Worm (Caenorhabditis elegans): ENCODE results near the gene T08G3.11.
A peak's percentile ranks its signal among the peaks of the same experiment; 100 is the strongest.

T08G3.11 gene

DNA sequence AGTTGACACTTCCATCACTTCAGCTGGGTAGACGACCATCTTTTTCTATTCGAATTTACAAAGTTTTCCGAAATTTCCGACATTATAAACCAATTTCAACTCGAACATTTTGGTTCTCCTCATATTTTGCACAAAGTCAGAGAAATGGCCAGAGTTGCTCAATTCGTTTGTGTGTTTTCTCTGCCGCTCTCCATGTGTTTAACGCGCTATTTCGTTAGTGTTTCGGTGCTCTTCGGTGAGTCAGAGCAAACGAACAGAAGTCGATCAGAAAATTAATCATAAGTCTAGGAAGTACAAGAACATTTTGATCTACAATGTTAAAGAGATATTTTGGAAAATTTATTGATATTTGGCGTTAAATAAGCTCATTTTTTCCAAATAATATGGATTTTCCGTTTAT lies 29.5 kb upstream of the T08G3.11 start, which contains the start of gene srr-3:
Gene srr-3, minus strand, starts transcription at position 101 of the 400 bp plus-strand sequence.
- TF ChIP-seq elt-1 (tag; optimal IDR thresholded peaks at IDR 0.05) (no peak), fos-1 (tag; optimal IDR thresholded peaks at IDR 0.05) (peak; percentile 25), nhr-23 (tag; optimal IDR thresholded peaks at IDR 0.05) (no peak)

DNA sequence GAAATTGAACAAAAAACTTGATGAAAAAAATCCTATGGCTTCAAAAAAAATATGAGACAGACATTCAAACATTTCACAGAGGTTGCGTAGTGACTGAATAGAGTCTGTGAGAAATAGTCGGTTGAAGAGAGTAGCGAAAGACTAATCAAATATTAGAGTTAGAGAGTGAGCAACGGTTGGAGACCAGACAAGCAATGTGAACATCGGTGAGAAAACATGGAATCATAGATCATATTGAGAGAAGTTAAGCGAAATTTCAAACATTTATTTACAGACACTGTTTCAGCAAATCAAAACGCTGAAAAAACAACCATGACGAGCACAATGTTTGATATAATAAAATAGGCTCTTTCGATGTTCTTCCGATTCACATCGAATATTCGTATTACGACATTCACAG lies 27.5 kb upstream of the T08G3.11 start:
- TF ChIP-seq mab-5 (tag; optimal IDR thresholded peaks at IDR 0.05) (no peak), ceh-16 (tag; optimal IDR thresholded peaks at IDR 0.05) (no peak), blmp-1 (tag; optimal IDR thresholded peaks at IDR 0.05; ENCODE audit: insufficient read depth) (no peak), sma-9 (GFP tag; optimal IDR thresholded peaks at IDR 0.05) (peak; percentile 25), sma-9 (tag; optimal IDR thresholded peaks at IDR 0.05) (no peak), nhr-10 (tag; optimal IDR thresholded peaks at IDR 0.05) (no peak), mdl-1 (tag; optimal IDR thresholded peaks at IDR 0.05) (no peak)

DNA sequence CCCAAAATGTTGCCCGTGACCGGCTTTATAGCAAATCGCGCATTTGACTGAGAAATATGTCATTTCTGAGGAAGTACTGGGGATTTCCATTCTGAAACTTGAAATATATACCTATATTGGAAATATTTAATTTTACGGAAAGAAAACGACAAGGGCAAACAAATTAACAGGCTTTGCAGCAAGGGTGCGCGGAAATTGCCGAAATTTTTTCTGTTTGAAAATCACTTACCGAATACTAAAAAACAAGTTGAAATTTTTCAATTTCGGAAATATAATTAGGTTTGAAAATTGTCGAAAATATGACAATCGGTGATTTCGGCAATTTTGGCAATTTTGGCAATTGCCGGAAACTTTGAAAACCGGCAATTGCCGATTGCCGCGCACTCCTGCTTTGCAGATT lies 26.7 kb upstream of the T08G3.11 start, which contains the start of gene nhr-54:
Gene nhr-54, minus strand, starts transcription at position 101 of the 400 bp plus-strand sequence.
- TF ChIP-seq nhr-25 (tag; optimal IDR thresholded peaks at IDR 0.05) (no peak), nhr-12 (tag; optimal IDR thresholded peaks at IDR 0.05) (no peak), nhr-11 (tag; optimal IDR thresholded peaks at IDR 0.05) (no peak), ceh-82 (tag; optimal IDR thresholded peaks at IDR 0.05) (no peak), snpc-4 (tag; optimal IDR thresholded peaks at IDR 0.05) (no peak), sma-9 (GFP tag; optimal IDR thresholded peaks at IDR 0.05) (no peak), sma-9 (tag; optimal IDR thresholded peaks at IDR 0.05) (no peak), mbf-1 (tag; optimal IDR thresholded peaks at IDR 0.05) (no peak), aly-2 (tag; optimal IDR thresholded peaks at IDR 0.05) (no peak)

DNA sequence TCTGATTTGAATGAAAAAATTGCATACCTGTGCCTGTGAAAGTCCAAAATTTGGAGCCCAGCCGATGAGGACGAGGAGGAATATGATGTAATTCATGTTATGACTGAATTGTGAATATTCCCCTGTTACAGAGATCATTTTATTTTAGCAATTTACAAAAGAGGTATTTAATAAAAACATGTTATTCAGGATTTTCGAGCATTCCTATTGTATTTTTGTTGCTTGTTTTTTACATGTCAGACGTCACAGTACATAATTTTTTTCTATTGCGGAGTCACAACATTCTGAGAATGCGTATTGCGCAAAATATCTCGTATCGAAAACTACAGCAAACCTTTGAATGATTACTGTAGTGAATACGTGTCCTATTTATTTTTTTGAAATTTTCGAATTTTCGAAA lies 24.0 kb upstream of the T08G3.11 start, which contains the start of gene F36D3.14:
Gene F36D3.14, minus strand, starts transcription at position 101 of the 400 bp plus-strand sequence.
- TF ChIP-seq F13H6.1 (tag; optimal IDR thresholded peaks at IDR 0.05) (no peak), gmeb-1 (tag; optimal IDR thresholded peaks at IDR 0.05) (no peak), lin-13 (GFP tag; optimal IDR thresholded peaks at IDR 0.05) (no peak), ZK546.5 (tag; optimal IDR thresholded peaks at IDR 0.05) (no peak), egl-27 (tag; optimal IDR thresholded peaks at IDR 0.05) (no peak), Y55F3AM.14 (GFP tag; optimal IDR thresholded peaks at IDR 0.05) (no peak), lin-11 (tag; optimal IDR thresholded peaks at IDR 0.05) (no peak), nhr-25 (tag; optimal IDR thresholded peaks at IDR 0.05) (no peak), C34F6.9 (tag; optimal IDR thresholded peaks at IDR 0.05) (no peak), crh-2 (tag; optimal IDR thresholded peaks at IDR 0.05) (no peak), ceh-16 (tag; optimal IDR thresholded peaks at IDR 0.05) (no peak), elt-3 (tag; optimal IDR thresholded peaks at IDR 0.05) (no peak), ztf-4 (tag; optimal IDR thresholded peaks at IDR 0.05) (no peak), sem-4 (tag; optimal IDR thresholded peaks at IDR 0.05) (no peak), elt-1 (tag; optimal IDR thresholded peaks at IDR 0.05) (no peak), ztf-1 (GFP tag; conservative IDR thresholded peaks at IDR 0.05) (no peak), nhr-12 (tag; optimal IDR thresholded peaks at IDR 0.05) (no peak), ztf-11 (tag; optimal IDR thresholded peaks at IDR 0.05) (no peak), fos-1 (tag; optimal IDR thresholded peaks at IDR 0.05) (no peak)

DNA sequence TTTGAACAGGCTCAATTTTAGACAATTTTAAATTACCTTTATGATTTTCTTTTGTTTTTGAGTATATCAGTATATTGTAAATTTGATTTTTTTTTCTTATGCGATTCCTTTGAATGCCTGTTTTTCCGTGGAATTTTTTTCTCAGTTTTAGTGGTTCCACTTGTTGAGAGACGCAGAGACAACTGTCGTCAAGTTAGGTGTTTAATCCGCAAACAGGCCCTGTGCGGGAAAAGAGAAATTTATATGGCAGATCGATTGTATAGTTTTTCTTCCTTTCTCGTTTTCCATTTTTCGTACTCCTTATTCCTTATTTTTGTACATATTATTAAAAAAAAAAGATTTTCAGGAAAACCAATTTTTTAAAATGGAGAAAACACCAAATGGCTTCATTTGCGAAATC lies 19.8 kb upstream of the T08G3.11 start, which contains the start of gene F36D3.1:
Gene F36D3.1, plus strand, starts transcription at position 347 of the 400 bp plus-strand sequence.
- TF ChIP-seq ceh-16 (tag; optimal IDR thresholded peaks at IDR 0.05) (no peak), C34F6.9 (tag; optimal IDR thresholded peaks at IDR 0.05) (peak; percentile 43), unc-62 (GFP tag; optimal IDR thresholded peaks at IDR 0.05) (no peak), lsy-2 (tag; optimal IDR thresholded peaks at IDR 0.05) (peak; percentile 29 to 73), skn-1 (tag; optimal IDR thresholded peaks at IDR 0.05) (no peak), gmeb-1 (tag; optimal IDR thresholded peaks at IDR 0.05) (peak; percentile 80), ceh-82 (tag; optimal IDR thresholded peaks at IDR 0.05) (no peak), nhr-129 (tag; optimal IDR thresholded peaks at IDR 0.05) (peak; percentile 53), egl-27 (tag; optimal IDR thresholded peaks at IDR 0.05) (no peak), mbf-1 (tag; optimal IDR thresholded peaks at IDR 0.05) (no peak), nhr-12 (tag; optimal IDR thresholded peaks at IDR 0.05) (no peak), nhr-77 (tag; optimal IDR thresholded peaks at IDR 0.05) (no peak), nhr-23 (tag; optimal IDR thresholded peaks at IDR 0.05) (no peak), peb-1 (tag; optimal IDR thresholded peaks at IDR 0.05) (no peak), lin-11 (tag; optimal IDR thresholded peaks at IDR 0.05) (no peak), elt-3 (tag; optimal IDR thresholded peaks at IDR 0.05) (no peak), fos-1 (tag; optimal IDR thresholded peaks at IDR 0.05) (peak; percentile 15), F13H6.1 (tag; optimal IDR thresholded peaks at IDR 0.05) (no peak), ztf-1 (GFP tag; conservative IDR thresholded peaks at IDR 0.05) (no peak), unc-55 (GFP tag; optimal IDR thresholded peaks at IDR 0.05) (peak; percentile 65), dmd-4 (tag; optimal IDR thresholded peaks at IDR 0.05) (no peak), lin-13 (GFP tag; optimal IDR thresholded peaks at IDR 0.05) (peak; percentile 56), zag-1 (tag; optimal IDR thresholded peaks at IDR 0.05) (no peak), mab-5 (tag; optimal IDR thresholded peaks at IDR 0.05) (no peak), mdl-1 (tag; optimal IDR thresholded peaks at IDR 0.05) (no peak), R02D3.7 (tag; optimal IDR thresholded peaks at IDR 0.05) (no peak), snpc-4 (tag; optimal IDR thresholded peaks at IDR 0.05) (peak; percentile 67), sem-4 (tag; optimal IDR thresholded peaks at IDR 0.05) (peak; percentile 23), nhr-25 (tag; optimal IDR thresholded peaks at IDR 0.05) (no peak), crh-2 (tag; optimal IDR thresholded peaks at IDR 0.05) (peak; percentile 34), ama-1 (optimal IDR thresholded peaks at IDR 0.05) (no peak), blmp-1 (tag; optimal IDR thresholded peaks at IDR 0.05; ENCODE audit: insufficient read depth) (no peak), lin-39 (tag; optimal IDR thresholded peaks at IDR 0.05) (no peak)

All from whole organism, L2 larva.